Fruit fly (Drosophila melanogaster): Measurements from ENCODE around the gene CG10903.
A peak's percentile ranks its signal among the peaks of the same experiment; 100 is the strongest.

The CG10903 gene

dm6 chr3R:8013121-8014009 is 16.8 kb upstream of the CG10903 start, which contains the start of the genes CG10435 and Pbp95 (continued):
- TF ChIP-seq salm (tag; optimal IDR thresholded peaks at IDR 0.05) (no peak), mirr (GFP tag; optimal IDR thresholded peaks at IDR 0.05) (peak; percentile 21), Max (GFP tag; optimal IDR thresholded peaks at IDR 0.05) (peak; percentile 59), zfh2 (GFP tag; optimal IDR thresholded peaks at IDR 0.05) (peak; percentile 68), nom (GFP tag; optimal IDR thresholded peaks at IDR 0.05) (no peak), vnd (GFP tag; IDR thresholded peaks at IDR 0.05; ENCODE audit: partially characterized antibody) (peak; percentile 55; the same call in 2 of the 3 replicates), C15 (GFP tag; IDR thresholded peaks at IDR 0.05) (no peak), CG12155 (GFP tag; optimal IDR thresholded peaks at IDR 0.05) (peak; percentile 55), CG7556 (GFP tag; optimal IDR thresholded peaks at IDR 0.05) (no peak), ken (GFP tag; IDR thresholded peaks at IDR 0.05) (0 out of 3 replicates have a peak, but pooled peaks have one; percentile 34), Lhr (GFP tag; optimal IDR thresholded peaks at IDR 0.05) (no peak), CG17359 (tag; optimal IDR thresholded peaks at IDR 0.05) (peak; percentile 51), scrt (GFP tag; optimal IDR thresholded peaks at IDR 0.05) (no peak), CG42726 (GFP tag; IDR thresholded peaks at IDR 0.05; ENCODE audit: partially characterized antibody) (no peak), ERR (GFP tag; optimal IDR thresholded peaks at IDR 0.05) (no peak), Elba2 (GFP tag; optimal IDR thresholded peaks at IDR 0.05) (peak; percentile 78), CG1603 (tag; optimal IDR thresholded peaks at IDR 0.05) (no peak), amos (GFP tag; IDR thresholded peaks at IDR 0.05; ENCODE audit: partially characterized antibody) (peak; percentile 76), corto (GFP tag; optimal IDR thresholded peaks at IDR 0.05) (no peak), Myb (GFP tag; optimal IDR thresholded peaks at IDR 0.05) (peak; percentile 36), zfh1 (GFP tag; IDR thresholded peaks at IDR 0.05) (peak; percentile 72), Gug (GFP tag; IDR thresholded peaks at IDR 0.05) (peak; percentile 70; the same call in 2 of the 4 replicates), tgo (GFP tag; IDR thresholded peaks at IDR 0.05) (peak; percentile 48; the same call in 2 of the 3 replicates), pb (GFP tag; optimal IDR thresholded peaks at IDR 0.05) (no peak), CG10565 (GFP tag; optimal IDR thresholded peaks at IDR 0.05) (no peak), Ptx1 (GFP tag; IDR thresholded peaks at IDR 0.05) (peak; percentile 38), pnt (GFP tag; optimal IDR thresholded peaks at IDR 0.05) (peak; percentile 1), CG9215 (GFP tag; IDR thresholded peaks at IDR 0.05) (peak; percentile 62), B-H1 (GFP tag; IDR thresholded peaks at IDR 0.05) (peak; percentile 37; the same call in 2 of the 3 replicates), eyg (GFP tag; optimal IDR thresholded peaks at IDR 0.05) (no peak), pzg (GFP tag; optimal IDR thresholded peaks at IDR 0.05) (peak; percentile 62), Bdp1 (GFP tag; optimal IDR thresholded peaks at IDR 0.05) (no peak), TFAM (GFP tag; optimal IDR thresholded peaks at IDR 0.05) (no peak), lab (GFP tag; optimal IDR thresholded peaks at IDR 0.05) (no peak), fd3F (GFP tag; optimal IDR thresholded peaks at IDR 0.05) (peak; percentile 31), CG6813 (GFP tag; optimal IDR thresholded peaks at IDR 0.05) (no peak), NfI (GFP tag; optimal IDR thresholded peaks at IDR 0.05) (peak; percentile 51), crp (GFP tag; optimal IDR thresholded peaks at IDR 0.05) (peak; percentile 35 to 88), bigmax (GFP tag; optimal IDR thresholded peaks at IDR 0.05) (no peak), Trl (optimal IDR thresholded peaks at IDR 0.05) (no peak), Trl (GFP tag; optimal IDR thresholded peaks at IDR 0.05) (peak; percentile 57), CG15011 (GFP tag; optimal IDR thresholded peaks at IDR 0.05) (no peak), Usf (GFP tag; optimal IDR thresholded peaks at IDR 0.05) (no peak), Hmr (GFP tag; optimal IDR thresholded peaks at IDR 0.05) (peak; percentile 27), gfzf (GFP tag; optimal IDR thresholded peaks at IDR 0.05) (peak; percentile 11), Optix (GFP tag; IDR thresholded peaks at IDR 0.05) (peak; percentile 5; the same call in 1 of the 3 replicates), Bteb2 (GFP tag; optimal IDR thresholded peaks at IDR 0.05) (no peak), Doc2 (GFP tag; IDR thresholded peaks at IDR 0.05) (no peak)
